Worm (Caenorhabditis elegans) whole organism, midembryonic: ENCODE measurements around the gene hex-3.
"Not testable (repeated sequence)": the region's sequence is repeated elsewhere in the genome, so short reads cannot be mapped to it uniquely, and the experiment has no call there.

Experiments
- T22C8.4 ChIP-seq: fragments of 200-800 bp; sonication (Bioruptor generic); IDR thresholded peaks from 2 replicates; pipeline ENCODE4 v1.3.6; 2022; ENCODE audit warnings: missing genetic modification characterization, missing compliant biosample characterization
- flt-1 ChIP-seq: fragments of 200-800 bp; sonication (Bioruptor generic); IDR thresholded peaks from 2 replicates; pipeline ENCODE4 v1.3.6; 2022; ENCODE audit warnings: missing genetic modification characterization, missing compliant biosample characterization
- klf-2 ChIP-seq: fragments of 200-800 bp; sonication (Bioruptor generic); conservative IDR thresholded peaks from 2 replicates; pipeline ENCODE4 v1.3.6; 2022; ENCODE audit warnings: missing genetic modification reagents, missing genetic modification characterization, missing compliant biosample characterization
- ztf-23 ChIP-seq: fragments of 200-800 bp; sonication (Bioruptor generic); IDR thresholded peaks from 2 replicates; pipeline ENCODE4 v1.3.6; 2022; ENCODE audit warnings: missing genetic modification reagents, missing genetic modification characterization, missing compliant biosample characterization
- ztf-29 ChIP-seq: fragments of 200-800 bp; sonication (Bioruptor generic); IDR thresholded peaks from 2 replicates; pipeline ENCODE4 v1.3.6; 2022; ENCODE audit warnings: missing genetic modification reagents, missing genetic modification characterization, missing compliant biosample characterization

- not testable (repeated sequence) for TF ChIP-seq ztf-29 (GFP tag; lab: Robert Waterston, UW); klf-2; T22C8.4 (GFP tag; lab: Robert Waterston, UW); ztf-23 (GFP tag; lab: Robert Waterston, UW); flt-1
These were observed 43.4 kb upstream of the hex-3 start, which contains the start of gene klp-7 for ce11 chrIII:10805625-10806024.
